Worm (Caenorhabditis elegans) whole organism, early embryonic: ENCODE results near the gene fbxa-78.

Source experiments
- B0310.2 ChIP-seq: sonication (generic microtip); optimal IDR thresholded peaks from 2 replicates; lab custom pipeline; 2016; ENCODE audit warnings: mild to moderate bottlenecking, missing genetic modification characterization, missing compliant biosample characterization
- F13C5.2 ChIP-seq: sonication (generic microtip); optimal IDR thresholded peaks from 2 replicates; lab custom pipeline; 2017; ENCODE audit warnings: mild to moderate bottlenecking, missing genetic modification characterization, inconsistent platforms, missing compliant biosample characterization
- aly-1 ChIP-seq: sonication (generic microtip); optimal IDR thresholded peaks from 2 replicates; lab custom pipeline; 2016; ENCODE audit warnings: missing genetic modification characterization, missing compliant biosample characterization
- ama-1 ChIP-seq: fragments of 150-350 bp; optimal IDR thresholded peaks from 2 replicates; lab custom pipeline; 2014
- ceh-13 ChIP-seq: fragments of 200-800 bp; sonication (Bioruptor generic); optimal IDR thresholded peaks from 2 replicates; lab custom pipeline; 2018; ENCODE audit warnings: mild to moderate bottlenecking, missing genetic modification characterization, missing compliant biosample characterization
- ceh-36 ChIP-seq: sonication (generic microtip); optimal IDR thresholded peaks from 2 replicates; lab custom pipeline; 2016; ENCODE audit warnings: missing genetic modification characterization, inconsistent platforms, missing compliant biosample characterization
- flt-1 ChIP-seq: fragments of 200-800 bp; sonication (Bioruptor generic); IDR thresholded peaks from 2 replicates; pipeline ENCODE4 v1.3.6; 2022; ENCODE audit warnings: missing genetic modification characterization, missing compliant biosample characterization
- hmbx-1 ChIP-seq: sonication (generic microtip); optimal IDR thresholded peaks from 2 replicates; lab custom pipeline; 2016; ENCODE audit warnings: mild to moderate bottlenecking, missing genetic modification characterization, missing compliant biosample characterization
- hmg-4 ChIP-seq: fragments of 200-800 bp; sonication (Bioruptor generic); optimal IDR thresholded peaks from 2 replicates; lab custom pipeline; 2018; ENCODE audit warnings: mild to moderate bottlenecking, missing genetic modification characterization, missing compliant biosample characterization
- scrt-1 ChIP-seq: fragments of 200-800 bp; sonication (Bioruptor generic); IDR thresholded peaks from 2 replicates; pipeline ENCODE4 v1.3.6; 2022; ENCODE audit warnings: missing genetic modification characterization, missing compliant biosample characterization
- sea-1 ChIP-seq: fragments of 200-800 bp; sonication (Bioruptor generic); conservative IDR thresholded peaks from 2 replicates; pipeline ENCODE4 v1.3.6; 2022; ENCODE audit warnings: missing genetic modification characterization, missing compliant biosample characterization
- tbx-11 ChIP-seq: fragments of 200-800 bp; sonication (Bioruptor generic); IDR thresholded peaks from 2 replicates; pipeline ENCODE4 v1.3.6; 2022; ENCODE audit warnings: missing genetic modification characterization, missing compliant biosample characterization
- tbx-37 ChIP-seq: fragments of 200-800 bp; sonication (Bioruptor generic); conservative IDR thresholded peaks from 2 replicates; pipeline ENCODE4 v1.3.6; 2022; ENCODE audit warnings: missing genetic modification reagents, missing genetic modification characterization, missing compliant biosample characterization
- tra-4 ChIP-seq: sonication (generic microtip); optimal IDR thresholded peaks from 2 replicates; lab custom pipeline; 2017; ENCODE audit warnings: missing genetic modification characterization, missing compliant biosample characterization

- no peak for TF ChIP-seq ceh-13
- TF ChIP-seq ceh-36 (tag; lab: Kevin White, UChicago): no peak
- TF ChIP-seq ama-1 (lab: Kevin White, UChicago): no peak
- no peak for TF ChIP-seq hmg-4 (GFP tag; lab: Kevin White, UChicago)
- no peak for TF ChIP-seq F13C5.2
- no peak for TF ChIP-seq flt-1 (GFP tag; lab: Robert Waterston, UW)
- TF ChIP-seq scrt-1: no peak
- TF ChIP-seq sea-1 (GFP tag; lab: Robert Waterston, UW): no peak
- TF ChIP-seq hmbx-1 (tag; lab: Kevin White, UChicago): no peak
- TF ChIP-seq tra-4: no peak
- TF ChIP-seq B0310.2 (tag; lab: Kevin White, UChicago): no peak
- TF ChIP-seq tbx-37 (GFP tag; lab: Robert Waterston, UW): no peak
- TF ChIP-seq aly-1 (tag; lab: Kevin White, UChicago): no peak
- no peak for TF ChIP-seq tbx-11
Measured at ce11 chrIII:1273655-1274328, 15.5 kb upstream of the fbxa-78 start, which contains the start of gene fbxa-29.
